Fruit fly (Drosophila melanogaster) whole organism, embryonic: Measurements from ENCODE around the gene SmydA-9.

ENCODE experiments used
- Blimp-1 ChIP-seq: fragments of 200-800 bp; sonication (Bioruptor generic); optimal IDR thresholded peaks from 3 replicates; lab custom pipeline; 2018; ENCODE audit warnings: missing biosample characterization, missing genetic modification characterization, mild to moderate bottlenecking, moderate library complexity, missing genetic modification reagents
- BtbVII ChIP-seq: fragments of 200-800 bp; sonication (Bioruptor generic); optimal IDR thresholded peaks from 3 replicates; lab custom pipeline; 2017; ENCODE audit warnings: missing biosample characterization, mild to moderate bottlenecking, missing genetic modification characterization
- CG10274 ChIP-seq: fragments of 200-800 bp; sonication (Bioruptor generic); optimal IDR thresholded peaks from 3 replicates; lab custom pipeline; 2017; ENCODE audit warnings: missing biosample characterization, mild to moderate bottlenecking, missing genetic modification characterization
- CG10979 ChIP-seq: fragments of 200-800 bp; sonication (Bioruptor generic); optimal IDR thresholded peaks from 2 replicates; lab custom pipeline; 2018; ENCODE audit warnings: missing biosample characterization, mild to moderate bottlenecking, missing genetic modification characterization, moderate library complexity
- CG11093 ChIP-seq: fragments of 200-800 bp; sonication (Bioruptor generic); IDR thresholded peaks from 3 replicates; pipeline ENCODE4 v1.3.6; 2022; ENCODE audit warnings: missing biosample characterization, missing genetic modification characterization
- CG11247 ChIP-seq: fragments of 200-800 bp; sonication (Bioruptor generic); IDR thresholded peaks from 2 replicates; pipeline ENCODE4 v1.3.6; 2022; ENCODE audit warnings: missing biosample characterization, missing genetic modification characterization
- CG12391 ChIP-seq: fragments of 200-800 bp; sonication (Bioruptor generic); optimal IDR thresholded peaks from 3 replicates; lab custom pipeline; 2018; ENCODE audit warnings: missing biosample characterization, mild to moderate bottlenecking, missing genetic modification characterization, moderate library complexity
- CG12744 ChIP-seq: fragments of 200-800 bp; sonication (Bioruptor generic); optimal IDR thresholded peaks from 2 replicates; lab custom pipeline; 2016; ENCODE audit warnings: missing biosample characterization, missing genetic modification characterization
- CG12942 ChIP-seq: fragments of 200-800 bp; sonication (Bioruptor generic); optimal IDR thresholded peaks from 3 replicates; lab custom pipeline; 2016; ENCODE audit warnings: missing biosample characterization, missing genetic modification characterization
- CG13775 ChIP-seq: fragments of 200-800 bp; sonication (Bioruptor generic); optimal IDR thresholded peaks from 3 replicates; lab custom pipeline; 2017; ENCODE audit warnings: missing biosample characterization, mild to moderate bottlenecking, missing genetic modification characterization
- CG13894 ChIP-seq: fragments of 200-800 bp; sonication (Bioruptor generic); optimal IDR thresholded peaks from 3 replicates; lab custom pipeline; 2018; ENCODE audit warnings: missing biosample characterization, mild to moderate bottlenecking, missing genetic modification characterization, moderate library complexity
- CG14050 ChIP-seq: fragments of 200-800 bp; sonication (Bioruptor generic); IDR thresholded peaks from 3 replicates; pipeline ENCODE4 v1.3.6; 2022; ENCODE audit warnings: missing biosample characterization, missing genetic modification characterization
- CG1792 ChIP-seq: fragments of 200-800 bp; sonication (Bioruptor generic); optimal IDR thresholded peaks from 2 replicates; lab custom pipeline; 2016; ENCODE audit warnings: missing biosample characterization, missing genetic modification characterization
- CG1832 ChIP-seq: fragments of 200-800 bp; sonication (Bioruptor generic); optimal IDR thresholded peaks from 2 replicates; lab custom pipeline; 2017; ENCODE audit warnings: missing biosample characterization, mild to moderate bottlenecking, missing genetic modification characterization, inconsistent platforms
- CG3065 ChIP-seq: fragments of 200-800 bp; sonication (Bioruptor generic); optimal IDR thresholded peaks from 2 replicates; lab custom pipeline; 2016; ENCODE audit warnings: missing biosample characterization, missing genetic modification characterization
- CG32767 ChIP-seq: fragments of 200-800 bp; sonication (Bioruptor generic); IDR thresholded peaks from 2 replicates; pipeline ENCODE4 v1.3.6; 2022; ENCODE audit warnings: missing biosample characterization, missing genetic modification characterization
- CG3281 ChIP-seq: fragments of 200-800 bp; sonication (Bioruptor generic); optimal IDR thresholded peaks from 3 replicates; lab custom pipeline; 2017; ENCODE audit warnings: missing biosample characterization, mild to moderate bottlenecking, missing genetic modification characterization
- CG33213 ChIP-seq: fragments of 200-800 bp; sonication (Bioruptor generic); optimal IDR thresholded peaks from 3 replicates; lab custom pipeline; 2016; ENCODE audit warnings: missing biosample characterization, missing genetic modification characterization
- CG3838 ChIP-seq: fragments of 200-800 bp; sonication (Bioruptor generic); optimal IDR thresholded peaks from 3 replicates; lab custom pipeline; 2016; ENCODE audit warnings: missing biosample characterization, missing genetic modification characterization
- CG6175 ChIP-seq: fragments of 200-800 bp; sonication (Bioruptor generic); IDR thresholded peaks from 3 replicates; pipeline ENCODE4 v1.3.6; 2022; ENCODE audit warnings: missing biosample characterization, missing genetic modification characterization
- CG7556 ChIP-seq: fragments of 200-800 bp; sonication (Bioruptor generic); optimal IDR thresholded peaks from 2 replicates; lab custom pipeline; 2017; ENCODE audit warnings: missing biosample characterization, mild to moderate bottlenecking, missing genetic modification characterization
- CG9932 ChIP-seq: fragments of 200-800 bp; sonication (Bioruptor generic); IDR thresholded peaks from 2 replicates; pipeline ENCODE4 v1.3.6; 2022; ENCODE audit warnings: missing biosample characterization, missing genetic modification characterization
- CrebB ChIP-seq: fragments of 200-800 bp; sonication (Bioruptor generic); optimal IDR thresholded peaks from 3 replicates; lab custom pipeline; 2018; ENCODE audit warnings: missing biosample characterization, mild to moderate bottlenecking, missing genetic modification characterization
- Dbx ChIP-seq: fragments of 200-800 bp; sonication (Bioruptor generic); IDR thresholded peaks from 3 replicates; pipeline ENCODE4 v1.3.6; 2022; ENCODE audit warnings: missing biosample characterization, missing genetic modification characterization
- Doc2 ChIP-seq: fragments of 200-800 bp; sonication (Bioruptor generic); IDR thresholded peaks from 2 replicates; pipeline ENCODE4 v1.3.6; 2022; ENCODE audit warnings: missing biosample characterization, missing genetic modification characterization
- E2f1 ChIP-seq: fragments of 200-800 bp; sonication (Bioruptor generic); IDR thresholded peaks from 2 replicates; pipeline ENCODE4 v1.3.6; 2022; ENCODE audit warnings: missing biosample characterization, missing genetic modification characterization
- H2.0 ChIP-seq: fragments of 200-800 bp; sonication (Bioruptor generic); IDR thresholded peaks from 2 replicates; pipeline ENCODE4 v1.3.6; 2022; ENCODE audit warnings: missing biosample characterization, missing genetic modification characterization
- HLH4C ChIP-seq: fragments of 200-800 bp; sonication (Bioruptor generic); IDR thresholded peaks from 3 replicates; pipeline ENCODE4 v1.3.6; 2022; ENCODE audit warnings: missing biosample characterization, missing genetic modification characterization; ENCODE audit not compliant: partially characterized antibody
- Hand ChIP-seq: fragments of 200-800 bp; sonication (Bioruptor generic); optimal IDR thresholded peaks from 2 replicates; lab custom pipeline; 2017; ENCODE audit warnings: mild to moderate bottlenecking, missing biosample characterization, missing genetic modification reagents, missing genetic modification characterization
- HmgZ ChIP-seq: fragments of 200-800 bp; sonication (Bioruptor generic); optimal IDR thresholded peaks from 2 replicates; lab custom pipeline; 2018; ENCODE audit warnings: missing biosample characterization, mild to moderate bottlenecking, missing genetic modification characterization
- Hmr ChIP-seq: fragments of 200-800 bp; sonication (Bioruptor generic); optimal IDR thresholded peaks from 3 replicates; lab custom pipeline; 2017; ENCODE audit warnings: mild to moderate bottlenecking, missing biosample characterization, missing genetic modification reagents, missing genetic modification characterization
- Hr51 ChIP-seq, 2 experiments: fragments of 200-800 bp; sonication (Bioruptor generic); optimal IDR thresholded peaks; 2 replicates in 1 of 2; 3 replicates in 1 of 2; lab custom pipeline; 2016 to 2018; ENCODE audit warnings: missing biosample characterization in 2 of 2, missing genetic modification characterization in 2 of 2, mild to moderate bottlenecking in 1 of 2, moderate library complexity in 1 of 2
- Jarid2 ChIP-seq: fragments of 200-800 bp; sonication (Bioruptor generic); optimal IDR thresholded peaks from 3 replicates; lab custom pipeline; 2017; ENCODE audit warnings: mild to moderate bottlenecking, missing biosample characterization, missing genetic modification reagents, missing genetic modification characterization
- Kr ChIP-seq: fragments of 200-800 bp; sonication (Bioruptor generic); optimal IDR thresholded peaks from 2 replicates; lab custom pipeline; 2017; ENCODE audit warnings: missing biosample characterization, mild to moderate bottlenecking, missing genetic modification characterization
- Neu2 ChIP-seq: fragments of 200-800 bp; sonication (Bioruptor generic); optimal IDR thresholded peaks from 3 replicates; lab custom pipeline; 2016; ENCODE audit warnings: missing biosample characterization, missing genetic modification characterization, borderline replicate concordance
- Sox102F ChIP-seq: fragments of 200-800 bp; sonication (Bioruptor generic); optimal IDR thresholded peaks from 2 replicates; lab custom pipeline; 2018; ENCODE audit warnings: missing biosample characterization, mild to moderate bottlenecking, missing genetic modification characterization, moderate library complexity
- Vsx1 ChIP-seq: fragments of 200-800 bp; sonication (Bioruptor generic); optimal IDR thresholded peaks from 2 replicates; lab custom pipeline; 2017; ENCODE audit warnings: missing biosample characterization, mild to moderate bottlenecking, missing genetic modification characterization, missing genetic modification reagents
- ara ChIP-seq: fragments of 200-800 bp; sonication (Bioruptor generic); IDR thresholded peaks from 2 replicates; pipeline ENCODE4 v1.3.6; 2022; ENCODE audit warnings: missing biosample characterization, missing genetic modification characterization
- ato ChIP-seq: fragments of 200-800 bp; sonication (Bioruptor generic); IDR thresholded peaks from 2 replicates; pipeline ENCODE4 v1.3.6; 2022; ENCODE audit warnings: missing biosample characterization, missing genetic modification characterization; ENCODE audit not compliant: partially characterized antibody
- cg ChIP-seq: fragments of 200-800 bp; sonication (Bioruptor generic); optimal IDR thresholded peaks from 3 replicates; lab custom pipeline; 2019; ENCODE audit warnings: missing biosample characterization, mild to moderate bottlenecking, missing genetic modification characterization, moderate library complexity
- dmrt11E ChIP-seq: fragments of 200-800 bp; sonication (Bioruptor generic); optimal IDR thresholded peaks from 3 replicates; lab custom pipeline; 2018; ENCODE audit warnings: missing biosample characterization, mild to moderate bottlenecking, missing genetic modification characterization, moderate library complexity
- fru ChIP-seq: fragments of >200 bp; optimal IDR thresholded peaks from 2 replicates; lab custom pipeline; 2017
- gsb-n ChIP-seq: fragments of 200-800 bp; sonication (Bioruptor generic); optimal IDR thresholded peaks from 3 replicates; lab custom pipeline; 2018; ENCODE audit warnings: missing biosample characterization, mild to moderate bottlenecking, missing genetic modification characterization
- hkb ChIP-seq, 2 experiments: fragments of 200-800 bp in 1 of 2; fragments of >200 bp in 1 of 2; sonication (Bioruptor generic) in 1 of 2; IDR thresholded peaks in 1 of 2; optimal IDR thresholded peaks in 1 of 2; 2 replicates each; pipeline versions ENCODE4 v1.3.6 to Lab custom; 2017 to 2022; ENCODE audit warnings: missing biosample characterization in 1 of 2, missing genetic modification characterization in 1 of 2
- nmo ChIP-seq: fragments of 200-800 bp; sonication (Bioruptor generic); optimal IDR thresholded peaks from 2 replicates; lab custom pipeline; 2018; ENCODE audit warnings: missing biosample characterization, mild to moderate bottlenecking, missing genetic modification characterization, moderate library complexity
- phol ChIP-seq: fragments of 200-800 bp; sonication (Bioruptor generic); optimal IDR thresholded peaks from 3 replicates; lab custom pipeline; 2018; ENCODE audit warnings: missing biosample characterization, mild to moderate bottlenecking, missing genetic modification characterization, moderate library complexity
- pita ChIP-seq: fragments of 200-800 bp; sonication (Bioruptor generic); optimal IDR thresholded peaks from 2 replicates; lab custom pipeline; 2017; ENCODE audit warnings: missing biosample characterization, mild to moderate bottlenecking, missing genetic modification characterization
- repo ChIP-seq: fragments of 200-800 bp; sonication (Bioruptor generic); optimal IDR thresholded peaks from 2 replicates; lab custom pipeline; 2016; ENCODE audit warnings: missing biosample characterization, missing genetic modification characterization
- sens ChIP-seq: fragments of 200-800 bp; sonication (Bioruptor generic); peaks from one replicate; lab custom pipeline; 2016; ENCODE audit warnings: missing biosample characterization, missing genetic modification characterization
- zen ChIP-seq: fragments of 200-800 bp; sonication (Bioruptor generic); optimal IDR thresholded peaks from 3 replicates; lab custom pipeline; 2018; ENCODE audit warnings: missing biosample characterization, mild to moderate bottlenecking, missing genetic modification characterization, moderate library complexity
- zfh1 ChIP-seq: fragments of 200-800 bp; sonication (Bioruptor generic); IDR thresholded peaks from 3 replicates; pipeline ENCODE4 v1.3.6; 2022; ENCODE audit warnings: missing biosample characterization, missing genetic modification characterization

Gene SmydA-9

dm6 chrX:9248040-9248439 is 37.4 kb upstream of the SmydA-9 start:
- TF ChIP-seq CG10979 (tag; lab: Kevin White, UChicago): peak; percentile 53
- TF ChIP-seq zfh1 (GFP tag; lab: Robert Waterston, UW): no peak
- TF ChIP-seq BtbVII (GFP tag; lab: Kevin White, UChicago): no peak
- no peak for TF ChIP-seq CG3281
- TF ChIP-seq CG9932 (GFP tag; lab: Robert Waterston, UW): no peak
- TF ChIP-seq CG12391 (tag; lab: Kevin White, UChicago): peak; percentile 35
- TF ChIP-seq nmo (GFP tag; lab: Kevin White, UChicago): peak; percentile 20
- TF ChIP-seq Dbx: no peak
- no peak for TF ChIP-seq CG11247
- no peak for TF ChIP-seq hkb (optimal IDR thresholded peaks at IDR 0.05; lab: Kevin White, UChicago)
- 0 out of 2 replicates have a peak, but pooled peaks have one; percentile 28 for TF ChIP-seq hkb (GFP tag; IDR thresholded peaks at IDR 0.05; lab: Robert Waterston, UW)
- no peak for TF ChIP-seq Kr (GFP tag; lab: Kevin White, UChicago)
- no peak for TF ChIP-seq repo (GFP tag; lab: Kevin White, UChicago)
- peak; percentile 33 for TF ChIP-seq Sox102F (GFP tag; lab: Kevin White, UChicago)
- no peak for TF ChIP-seq ato (GFP tag; lab: Robert Waterston, UW)
- TF ChIP-seq gsb-n (tag; lab: Kevin White, UChicago): peak; percentile 21
- no peak for TF ChIP-seq CrebB (tag; lab: Kevin White, UChicago)
- TF ChIP-seq CG13894 (tag; lab: Kevin White, UChicago): no peak
- no peak for TF ChIP-seq fru (lab: Kevin White, UChicago)
- no peak for TF ChIP-seq HmgZ (tag; lab: Kevin White, UChicago)
- peak; percentile 53; the same call in 1 of the 2 replicates for TF ChIP-seq ara (GFP tag; lab: Robert Waterston, UW)
- no peak for TF ChIP-seq Hr51 (GFP tag; optimal IDR thresholded peaks at IDR 0.05; lab: Kevin White, UChicago)
- no peak for TF ChIP-seq CG1832 (GFP tag; lab: Kevin White, UChicago)
- TF ChIP-seq dmrt11E: peak; percentile 62
- TF ChIP-seq CG12942 (GFP tag; lab: Kevin White, UChicago): no peak
- TF ChIP-seq Hmr (GFP tag; lab: Kevin White, UChicago): no peak
- peak; percentile 61 for TF ChIP-seq cg
- no peak for TF ChIP-seq CG6175 (GFP tag; lab: Robert Waterston, UW)
- TF ChIP-seq CG14050 (GFP tag; lab: Robert Waterston, UW): no peak
- TF ChIP-seq CG12744 (GFP tag; lab: Kevin White, UChicago): no peak
- no peak for TF ChIP-seq H2.0 (GFP tag; lab: Robert Waterston, UW)
- no peak for TF ChIP-seq Vsx1
- TF ChIP-seq CG33213 (GFP tag; lab: Kevin White, UChicago): no peak
- no peak for TF ChIP-seq CG3838 (GFP tag; lab: Kevin White, UChicago)
- no peak for TF ChIP-seq pita (GFP tag; lab: Kevin White, UChicago)
- TF ChIP-seq HLH4C (GFP tag; lab: Robert Waterston, UW): no peak
- TF ChIP-seq Neu2 (GFP tag; lab: Kevin White, UChicago): no peak
- peak; percentile 19 for TF ChIP-seq zen (tag; lab: Kevin White, UChicago)
- no peak for TF ChIP-seq CG10274 (GFP tag; lab: Kevin White, UChicago)
- no peak for TF ChIP-seq CG3065 (GFP tag; lab: Kevin White, UChicago)
- TF ChIP-seq Doc2 (GFP tag; lab: Robert Waterston, UW): no peak
- peak; percentile 40 for TF ChIP-seq phol (tag; lab: Kevin White, UChicago)
- TF ChIP-seq Hand: no peak
- TF ChIP-seq CG11093 (GFP tag; lab: Robert Waterston, UW): no peak
- TF ChIP-seq sens (GFP tag; lab: Kevin White, UChicago): peak; percentile 59
- TF ChIP-seq CG13775: peak; percentile 22
- peak; percentile 15 for TF ChIP-seq Blimp-1
- TF ChIP-seq CG7556 (GFP tag; lab: Kevin White, UChicago): peak; percentile 3
- no peak for TF ChIP-seq CG1792
- no peak for TF ChIP-seq Jarid2 (GFP tag; lab: Kevin White, UChicago)
- no peak for TF ChIP-seq E2f1 (GFP tag; lab: Robert Waterston, UW)
- TF ChIP-seq CG32767: no peak
